Fruit fly (Drosophila melanogaster) whole organism, embryonic: ENCODE results near the gene CG4115.

Experiments
- CG10209 ChIP-seq: fragments of 200-800 bp; sonication (Bioruptor generic); optimal IDR thresholded peaks from 3 replicates; lab custom pipeline; 2017; ENCODE audit warnings: missing biosample characterization, mild to moderate bottlenecking, missing genetic modification characterization, missing genetic modification reagents
- CG10267 ChIP-seq: fragments of 200-800 bp; sonication (Bioruptor generic); optimal IDR thresholded peaks from 2 replicates; lab custom pipeline; 2018; ENCODE audit warnings: missing biosample characterization, mild to moderate bottlenecking, missing genetic modification characterization, moderate library complexity
- CG11723 ChIP-seq: fragments of 200-800 bp; sonication (Bioruptor generic); optimal IDR thresholded peaks from 2 replicates; lab custom pipeline; 2017; ENCODE audit warnings: missing biosample characterization, mild to moderate bottlenecking, missing genetic modification characterization
- CG14014 ChIP-seq: fragments of 200-800 bp; sonication (Bioruptor generic); IDR thresholded peaks from 2 replicates; pipeline ENCODE4 v1.3.6; 2022; ENCODE audit warnings: missing biosample characterization, missing genetic modification characterization
- CG16863 ChIP-seq: fragments of 200-800 bp; sonication (Bioruptor generic); optimal IDR thresholded peaks from 3 replicates; lab custom pipeline; 2016; ENCODE audit warnings: missing biosample characterization, missing genetic modification characterization
- CG17385 ChIP-seq: fragments of 200-800 bp; sonication (Bioruptor generic); optimal IDR thresholded peaks from 3 replicates; lab custom pipeline; 2018; ENCODE audit warnings: missing biosample characterization, mild to moderate bottlenecking, missing genetic modification characterization
- CG17829 ChIP-seq: fragments of 200-800 bp; optimal IDR thresholded peaks from 2 replicates; lab custom pipeline; 2019; ENCODE audit warnings: missing biosample characterization, mild to moderate bottlenecking, missing genetic modification characterization, moderate library complexity
- CG32772 ChIP-seq: fragments of 200-800 bp; sonication (Bioruptor generic); IDR thresholded peaks from 2 replicates; pipeline ENCODE4 v1.3.6; 2022; ENCODE audit warnings: missing biosample characterization, missing genetic modification characterization
- CG33213 ChIP-seq: fragments of 200-800 bp; sonication (Bioruptor generic); optimal IDR thresholded peaks from 3 replicates; lab custom pipeline; 2016; ENCODE audit warnings: missing biosample characterization, missing genetic modification characterization
- CG34376 ChIP-seq: fragments of 200-800 bp; sonication (Bioruptor generic); optimal IDR thresholded peaks from 2 replicates; lab custom pipeline; 2018; ENCODE audit warnings: missing biosample characterization, mild to moderate bottlenecking, missing genetic modification characterization
- CG3995 ChIP-seq: fragments of 200-800 bp; sonication (Bioruptor generic); optimal IDR thresholded peaks from 3 replicates; lab custom pipeline; 2016; ENCODE audit warnings: missing biosample characterization, missing genetic modification characterization
- CG4730 ChIP-seq: fragments of 200-800 bp; sonication (Bioruptor generic); IDR thresholded peaks from 2 replicates; pipeline ENCODE4 v1.3.6; 2022; ENCODE audit warnings: missing biosample characterization, missing genetic modification characterization
- CG4854 ChIP-seq: fragments of 200-800 bp; sonication (Bioruptor generic); optimal IDR thresholded peaks from 2 replicates; lab custom pipeline; 2016; ENCODE audit warnings: missing biosample characterization, missing genetic modification characterization, inconsistent platforms
- CG6654 ChIP-seq: fragments of 200-800 bp; sonication (Bioruptor generic); optimal IDR thresholded peaks from 2 replicates; lab custom pipeline; 2017; ENCODE audit warnings: missing biosample characterization, mild to moderate bottlenecking, missing genetic modification characterization
- CG6791 ChIP-seq: fragments of 200-800 bp; sonication (Bioruptor generic); IDR thresholded peaks from 3 replicates; pipeline ENCODE4 v1.3.6; 2022; ENCODE audit warnings: missing biosample characterization, missing genetic modification characterization; ENCODE audit not compliant: partially characterized antibody
- CG8359 ChIP-seq: fragments of 200-800 bp; sonication (Bioruptor generic); optimal IDR thresholded peaks from 2 replicates; lab custom pipeline; 2017; ENCODE audit warnings: missing biosample characterization, mild to moderate bottlenecking, missing genetic modification characterization, borderline replicate concordance
- CG9215 ChIP-seq: fragments of 200-800 bp; sonication (Bioruptor generic); IDR thresholded peaks from 2 replicates; pipeline ENCODE4 v1.3.6; 2022; ENCODE audit warnings: missing biosample characterization, missing genetic modification characterization
- CG9727 ChIP-seq: fragments of 200-800 bp; sonication (Bioruptor generic); optimal IDR thresholded peaks from 3 replicates; lab custom pipeline; 2017; ENCODE audit warnings: missing biosample characterization, mild to moderate bottlenecking, missing genetic modification characterization
- Camta ChIP-seq: fragments of 200-800 bp; sonication (Bioruptor generic); optimal IDR thresholded peaks from 2 replicates; lab custom pipeline; 2016; ENCODE audit warnings: missing biosample characterization, missing genetic modification characterization
- D19B ChIP-seq: fragments of 200-800 bp; sonication (Bioruptor generic); optimal IDR thresholded peaks from 2 replicates; lab custom pipeline; 2017; ENCODE audit warnings: missing biosample characterization, mild to moderate bottlenecking, missing genetic modification characterization
- Dbx ChIP-seq: fragments of 200-800 bp; sonication (Bioruptor generic); IDR thresholded peaks from 3 replicates; pipeline ENCODE4 v1.3.6; 2022; ENCODE audit warnings: missing biosample characterization, missing genetic modification characterization
- Deaf1 ChIP-seq: fragments of 200-800 bp; optimal IDR thresholded peaks from 3 replicates; lab custom pipeline; 2019; ENCODE audit warnings: missing biosample characterization, mild to moderate bottlenecking, missing genetic modification characterization, moderate library complexity
- Fer1 ChIP-seq: fragments of 200-800 bp; sonication (Bioruptor generic); optimal IDR thresholded peaks from 2 replicates; lab custom pipeline; 2017; ENCODE audit warnings: missing biosample characterization, mild to moderate bottlenecking, missing genetic modification characterization
- HmgD ChIP-seq: fragments of 200-800 bp; sonication (Bioruptor generic); optimal IDR thresholded peaks from 3 replicates; lab custom pipeline; 2016; ENCODE audit warnings: missing biosample characterization, missing genetic modification characterization
- Lpt ChIP-seq: fragments of >200 bp; optimal IDR thresholded peaks from 2 replicates; lab custom pipeline; 2018; ENCODE audit warnings: missing biosample characterization, missing genetic modification characterization
- MBD-R2 ChIP-seq: fragments of 200-800 bp; sonication (Bioruptor generic); IDR thresholded peaks from 2 replicates; pipeline ENCODE4 v1.3.6; 2022; ENCODE audit warnings: missing biosample characterization, missing genetic modification characterization
- PHDP ChIP-seq: fragments of 200-800 bp; sonication (Bioruptor generic); optimal IDR thresholded peaks from 3 replicates; lab custom pipeline; 2018; ENCODE audit warnings: missing biosample characterization, mild to moderate bottlenecking, missing genetic modification characterization, moderate library complexity
- Spps ChIP-seq: fragments of 200-800 bp; sonication (Bioruptor generic); optimal IDR thresholded peaks from 2 replicates; lab custom pipeline; 2018; ENCODE audit warnings: missing biosample characterization, mild to moderate bottlenecking, missing genetic modification characterization
- bbx ChIP-seq: fragments of 200-800 bp; sonication (Bioruptor generic); IDR thresholded peaks from 2 replicates; pipeline ENCODE4 v1.3.6; 2022; ENCODE audit warnings: missing biosample characterization, missing genetic modification characterization; ENCODE audit not compliant: partially characterized antibody
- bowl ChIP-seq: fragments of 200-800 bp; sonication (Bioruptor generic); IDR thresholded peaks from 2 replicates; pipeline ENCODE4 v1.3.6; 2022; ENCODE audit warnings: missing biosample characterization, missing genetic modification characterization
- cas ChIP-seq: fragments of 200-800 bp; sonication (Bioruptor generic); IDR thresholded peaks from 2 replicates; pipeline ENCODE4 v1.3.6; 2022; ENCODE audit warnings: missing biosample characterization, missing genetic modification characterization
- dimm ChIP-seq: fragments of 200-800 bp; sonication (Bioruptor generic); IDR thresholded peaks from 2 replicates; pipeline ENCODE4 v1.3.6; 2022; ENCODE audit warnings: missing biosample characterization, missing genetic modification characterization
- dpn ChIP-seq, 2 experiments: fragments of 200-800 bp; sonication (Bioruptor generic); optimal IDR thresholded peaks; 3 replicates each; lab custom pipeline; 2016; ENCODE audit warnings: missing biosample characterization in 2 of 2, missing genetic modification characterization in 2 of 2
- exex ChIP-seq: fragments of 200-800 bp; sonication (Bioruptor generic); optimal IDR thresholded peaks from 4 replicates; lab custom pipeline; 2018; ENCODE audit warnings: missing biosample characterization, mild to moderate bottlenecking, missing genetic modification characterization, moderate library complexity
- gcm ChIP-seq: fragments of 200-800 bp; sonication (Bioruptor generic); optimal IDR thresholded peaks from 2 replicates; lab custom pipeline; 2019; ENCODE audit warnings: missing biosample characterization, mild to moderate bottlenecking, missing genetic modification characterization, moderate library complexity
- h ChIP-seq: fragments of >200 bp; optimal IDR thresholded peaks from 2 replicates; lab custom pipeline; 2017
- her ChIP-seq: fragments of 200-800 bp; sonication (Bioruptor generic); optimal IDR thresholded peaks from 2 replicates; lab custom pipeline; 2016; ENCODE audit warnings: missing biosample characterization, missing genetic modification characterization
- insv ChIP-seq, 2 experiments: fragments of 200-800 bp; sonication (Bioruptor generic); optimal IDR thresholded peaks; 3 replicates each; lab custom pipeline; 2016 to 2018; ENCODE audit warnings: missing biosample characterization in 2 of 2, missing genetic modification characterization in 2 of 2
- jing ChIP-seq: fragments of 200-800 bp; sonication (Bioruptor generic); optimal IDR thresholded peaks from 2 replicates; lab custom pipeline; 2018; ENCODE audit warnings: missing biosample characterization, mild to moderate bottlenecking, missing genetic modification characterization
- jumu ChIP-seq: fragments of 200-800 bp; sonication (Bioruptor generic); optimal IDR thresholded peaks from 3 replicates; lab custom pipeline; 2016; ENCODE audit warnings: missing biosample characterization, missing genetic modification characterization
- klu ChIP-seq: fragments of 200-800 bp; sonication (Bioruptor generic); IDR thresholded peaks from 2 replicates; pipeline ENCODE4 v1.3.6; 2022; ENCODE audit warnings: missing biosample characterization, missing genetic modification characterization
- luna ChIP-seq: fragments of 200-800 bp; sonication (Bioruptor generic); optimal IDR thresholded peaks from 2 replicates; lab custom pipeline; 2016; ENCODE audit warnings: missing biosample characterization, missing genetic modification characterization
- maf-S ChIP-seq: fragments of 200-800 bp; sonication (Bioruptor generic); optimal IDR thresholded peaks from 2 replicates; lab custom pipeline; 2016; ENCODE audit warnings: missing biosample characterization, missing genetic modification characterization
- mirr ChIP-seq: fragments of 200-800 bp; sonication (Bioruptor generic); optimal IDR thresholded peaks from 3 replicates; lab custom pipeline; 2018; ENCODE audit warnings: missing biosample characterization, mild to moderate bottlenecking, missing genetic modification characterization
- nom ChIP-seq: fragments of 200-800 bp; sonication (Bioruptor generic); optimal IDR thresholded peaks from 2 replicates; lab custom pipeline; 2017; ENCODE audit warnings: missing biosample characterization, missing genetic modification characterization, mild to moderate bottlenecking, moderate library complexity, missing genetic modification reagents
- sc ChIP-seq, 3 experiments: fragments of >200 bp in 2 of 3; fragments of 200-800 bp in 1 of 3; sonication (Bioruptor generic) in 1 of 3; optimal IDR thresholded peaks; 2 replicates in 2 of 3; 3 replicates in 1 of 3; lab custom pipeline; 2017; ENCODE audit warnings: mild to moderate bottlenecking in 1 of 3, missing biosample characterization in 1 of 3, missing genetic modification characterization in 1 of 3, missing genetic modification reagents in 1 of 3
- sens ChIP-seq: fragments of 200-800 bp; sonication (Bioruptor generic); peaks from one replicate; lab custom pipeline; 2016; ENCODE audit warnings: missing biosample characterization, missing genetic modification characterization
- slbo ChIP-seq: fragments of 200-800 bp; sonication (Bioruptor generic); IDR thresholded peaks from 2 replicates; pipeline ENCODE4 v1.3.6; 2022; ENCODE audit warnings: missing biosample characterization, missing genetic modification characterization
- tgo ChIP-seq: fragments of 200-800 bp; sonication (Bioruptor generic); IDR thresholded peaks from 3 replicates; pipeline ENCODE4 v1.3.6; 2022; ENCODE audit warnings: missing biosample characterization, missing genetic modification characterization
- tna ChIP-seq: fragments of 200-800 bp; sonication (Bioruptor generic); IDR thresholded peaks from 2 replicates; pipeline ENCODE4 v1.3.6; 2022; ENCODE audit warnings: missing biosample characterization, missing genetic modification characterization; ENCODE audit not compliant: partially characterized antibody
- zen ChIP-seq: fragments of 200-800 bp; sonication (Bioruptor generic); optimal IDR thresholded peaks from 3 replicates; lab custom pipeline; 2018; ENCODE audit warnings: missing biosample characterization, mild to moderate bottlenecking, missing genetic modification characterization, moderate library complexity

CG4115 gene

DNA sequence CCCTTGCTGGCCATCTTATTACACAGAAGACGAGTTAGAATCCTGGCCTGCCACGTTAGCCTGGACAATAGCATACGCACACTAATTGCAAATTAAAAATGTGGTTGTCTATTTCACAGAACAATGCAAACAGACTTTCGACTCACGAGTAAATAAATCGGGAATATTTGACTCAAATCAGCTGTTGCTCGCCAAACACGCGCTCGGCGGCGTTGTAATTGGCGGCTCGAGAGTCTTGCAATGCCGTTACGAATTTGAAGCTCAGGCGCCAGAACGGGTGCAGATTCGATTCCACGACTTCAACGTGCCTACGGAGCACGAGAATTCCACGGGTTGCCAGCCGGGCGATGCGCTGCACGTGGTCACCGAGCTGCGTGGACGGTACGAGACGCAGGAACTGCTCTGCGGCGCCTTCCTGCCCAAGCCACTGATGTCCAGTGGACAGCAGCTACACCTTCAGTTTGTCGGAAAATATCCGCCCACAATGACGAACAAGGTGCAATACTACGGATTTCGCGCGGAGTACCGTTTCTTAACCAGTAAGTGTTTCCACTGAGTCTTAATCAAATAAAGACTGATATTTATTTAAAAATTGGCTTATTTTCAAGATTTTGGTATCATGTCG lies 42.0 kb downstream of the CG4115 start, which contains the start of gene DNAlig3 (continued):
- TF ChIP-seq CG17385 (GFP tag; lab: Kevin White, UChicago) (no peak), Camta (GFP tag; lab: Kevin White, UChicago) (no peak), CG3995 (no peak), dpn (GFP tag; optimal IDR thresholded peaks at IDR 0.05; lab: Kevin White, UChicago) (no peak), Fer1 (GFP tag; lab: Kevin White, UChicago) (peak; percentile 21), bowl (no peak), gcm (GFP tag; lab: Kevin White, UChicago) (no peak), MBD-R2 (peak; percentile 76), bbx (GFP tag; lab: Robert Waterston, UW) (peak; percentile 63), tna (GFP tag; lab: Robert Waterston, UW) (0 out of 2 replicates have a peak, but pooled peaks have one; percentile 25), CG32772 (GFP tag; lab: Robert Waterston, UW) (no peak), luna (GFP tag; lab: Kevin White, UChicago) (no peak), dimm (GFP tag; lab: Robert Waterston, UW) (no peak), h (lab: Kevin White, UChicago) (no peak), CG33213 (GFP tag; lab: Kevin White, UChicago) (no peak), Spps (tag; lab: Kevin White, UChicago) (no peak), CG8359 (GFP tag; lab: Kevin White, UChicago) (no peak), CG34376 (GFP tag; lab: Kevin White, UChicago) (peak; percentile 44), slbo (GFP tag; lab: Robert Waterston, UW) (no peak), her (peak; percentile 39), CG11723 (no peak), CG10267 (no peak), Deaf1 (no peak), CG9727 (GFP tag; lab: Kevin White, UChicago) (no peak), cas (GFP tag; lab: Robert Waterston, UW) (no peak), jumu (no peak), klu (GFP tag; lab: Robert Waterston, UW) (no peak), D19B (GFP tag; lab: Kevin White, UChicago) (no peak), HmgD (GFP tag; lab: Kevin White, UChicago) (peak; percentile 8), nom (no peak), CG16863 (GFP tag; lab: Kevin White, UChicago) (no peak), CG6654 (GFP tag; lab: Kevin White, UChicago) (no peak), CG10209 (GFP tag; lab: Kevin White, UChicago) (no peak), mirr (GFP tag; lab: Kevin White, UChicago) (no peak), CG9215 (no peak), Lpt (GFP tag; lab: Kevin White, UChicago) (no peak), zen (tag; lab: Kevin White, UChicago) (peak; percentile 17), sc (optimal IDR thresholded peaks at IDR 0.05; lab: Kevin White, UChicago) (no peak), sc (GFP tag; optimal IDR thresholded peaks at IDR 0.05; lab: Kevin White, UChicago) (no peak), Dbx (GFP tag; lab: Robert Waterston, UW) (no peak), PHDP (no peak), CG4854 (no peak), jing (GFP tag; lab: Kevin White, UChicago) (no peak), CG6791 (GFP tag; lab: Robert Waterston, UW) (no peak), exex (tag; lab: Kevin White, UChicago) (no peak), maf-S (GFP tag; lab: Kevin White, UChicago) (no peak), insv (GFP tag; optimal IDR thresholded peaks at IDR 0.05; lab: Kevin White, UChicago) (no peak), tgo (GFP tag; lab: Robert Waterston, UW) (no peak), CG14014 (GFP tag; lab: Robert Waterston, UW) (no peak), sens (GFP tag; lab: Kevin White, UChicago) (peak; percentile 32), CG4730 (no peak), CG17829 (no peak)
